Worm (Caenorhabditis elegans) whole organism, L4/young adult: ENCODE measurements around the gene F44B9.9.

Experiments
- W03F9.2 ChIP-seq: fragments of 150-350 bp; optimal IDR thresholded peaks from 2 replicates; lab custom pipeline; 2014; ENCODE audit warnings: missing biosample characterization, missing genetic modification characterization
- dao-5 ChIP-seq: sonication (generic microtip); optimal IDR thresholded peaks from 2 replicates; lab custom pipeline; 2016; ENCODE audit warnings: missing genotype, missing genetic modification characterization, moderate library complexity, missing compliant biosample characterization

ce11 chrIII:8050944-8051343 lies 20.1 kb upstream of the F44B9.9 start, which contains the start of gene K12H4.7:
- TF ChIP-seq W03F9.2 (tag; lab: Kevin White, UChicago) (no peak), dao-5 (tag; lab: Kevin White, UChicago) (no peak)
